Fruit fly (Drosophila melanogaster): ENCODE measurements around the gene CG33189.

dm6 chr3R:8806104-8806503, 25.5 kb upstream of the CG33189 start, which contains the start of gene hng2:
- TF ChIP-seq Blimp-1 (GFP tag; optimal IDR thresholded peaks at IDR 0.05), result no peak
- no peak for TF ChIP-seq achi (GFP tag; optimal IDR thresholded peaks at IDR 0.05)
- TF ChIP-seq CG6792 (GFP tag; optimal IDR thresholded peaks at IDR 0.05), result no peak
- peak; percentile 71 for TF ChIP-seq fkh (GFP tag; optimal IDR thresholded peaks at IDR 0.05)
- TF ChIP-seq CG6276 (GFP tag; optimal IDR thresholded peaks at IDR 0.05), result no peak
- TF ChIP-seq CG9139 (GFP tag; optimal IDR thresholded peaks at IDR 0.05), result no peak
- no peak for TF ChIP-seq vri (GFP tag; optimal IDR thresholded peaks at IDR 0.05)
- no peak for TF ChIP-seq Lpt (GFP tag; optimal IDR thresholded peaks at IDR 0.05)
- no peak for TF ChIP-seq CG6854 (GFP tag; optimal IDR thresholded peaks at IDR 0.05)
- TF ChIP-seq Sox15 (GFP tag; optimal IDR thresholded peaks at IDR 0.05), result no peak

Measured in whole organism, prepupa.